Worm (Caenorhabditis elegans) whole organism, L2 larva: ENCODE results near the gene F18G5.6.

Experiments used
- R02D3.7 ChIP-seq: fragments of 150-350 bp; optimal IDR thresholded peaks from 2 replicates; lab custom pipeline; 2014; ENCODE audit warnings: missing biosample characterization, missing genetic modification characterization
- ceh-82 ChIP-seq: fragments of 150-350 bp; optimal IDR thresholded peaks from 2 replicates; lab custom pipeline; 2014; ENCODE audit warnings: missing biosample characterization, missing genetic modification characterization
- dmd-4 ChIP-seq: sonication (generic microtip); optimal IDR thresholded peaks from 2 replicates; lab custom pipeline; 2017; ENCODE audit warnings: missing biosample characterization, missing genetic modification characterization
- egl-27 ChIP-seq: sonication (generic microtip); optimal IDR thresholded peaks from 3 replicates; lab custom pipeline; 2017; ENCODE audit warnings: missing biosample characterization, missing genetic modification reagents, missing genetic modification characterization
- fos-1 ChIP-seq: fragments of 150-350 bp; optimal IDR thresholded peaks from 2 replicates; lab custom pipeline; 2014; ENCODE audit warnings: missing biosample characterization, missing genetic modification characterization
- lin-11 ChIP-seq: fragments of 150-350 bp; sonication (generic microtip); optimal IDR thresholded peaks from 2 replicates; lab custom pipeline; 2014; ENCODE audit warnings: missing biosample characterization, missing genetic modification characterization, inconsistent platforms, mixed read lengths
- lin-13 ChIP-seq: fragments of 150-350 bp; optimal IDR thresholded peaks from 2 replicates; lab custom pipeline; 2014; ENCODE audit warnings: missing biosample characterization, missing genetic modification reagents, missing genetic modification characterization
- lin-39 ChIP-seq: fragments of 150-350 bp; optimal IDR thresholded peaks from 2 replicates; lab custom pipeline; 2014; ENCODE audit warnings: missing biosample characterization, missing genetic modification reagents, missing genetic modification characterization
- lsy-2 ChIP-seq, 2 experiments: fragments of 150-350 bp in 1 of 2; sonication (generic microtip) in 1 of 2; optimal IDR thresholded peaks; 2 replicates each; lab custom pipeline; 2014 to 2017; ENCODE audit warnings: missing biosample characterization in 2 of 2, missing genetic modification characterization in 2 of 2
- nhr-11 ChIP-seq: fragments of 150-350 bp; optimal IDR thresholded peaks from 2 replicates; lab custom pipeline; 2014; ENCODE audit warnings: missing biosample characterization, missing genetic modification characterization
- nhr-25 ChIP-seq: fragments of 150-350 bp; sonication (generic microtip); optimal IDR thresholded peaks from 3 replicates; lab custom pipeline; 2014; ENCODE audit warnings: missing biosample characterization, missing genetic modification characterization
- unc-62 ChIP-seq: fragments of 150-350 bp; optimal IDR thresholded peaks from 2 replicates; lab custom pipeline; 2014; ENCODE audit warnings: missing biosample characterization, missing genetic modification reagents, missing genetic modification characterization
- zag-1 ChIP-seq: fragments of 150-350 bp; optimal IDR thresholded peaks from 2 replicates; lab custom pipeline; 2014; ENCODE audit warnings: missing biosample characterization, missing genetic modification characterization
- ztf-11 ChIP-seq: sonication (generic microtip); optimal IDR thresholded peaks from 2 replicates; lab custom pipeline; 2017; ENCODE audit warnings: missing biosample characterization, missing genetic modification characterization

DNA sequence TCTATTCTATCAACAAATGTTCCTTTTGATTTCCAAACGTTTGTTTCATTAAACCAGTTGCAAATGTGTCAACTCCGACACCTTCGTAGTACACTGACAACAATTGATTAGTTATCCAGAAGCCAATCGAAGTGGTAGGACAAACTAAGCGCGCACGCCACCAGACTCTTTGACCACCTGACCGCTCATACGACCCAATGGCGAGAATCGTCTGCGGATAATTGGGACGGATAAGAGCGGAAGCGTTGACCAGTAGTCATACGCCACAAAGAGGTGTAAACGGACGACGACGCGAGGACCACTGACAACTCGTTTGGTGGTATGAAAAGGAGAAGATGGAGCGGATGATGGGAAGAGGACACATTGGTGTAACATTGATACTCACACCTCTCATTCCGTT lies 36.2 kb upstream of the F18G5.6 start:
- no peak for TF ChIP-seq lin-39 (tag; lab: Kevin White, UChicago)
- TF ChIP-seq zag-1 (tag; lab: Kevin White, UChicago): no peak
- no peak for TF ChIP-seq nhr-11 (tag; lab: Kevin White, UChicago)
- no peak for TF ChIP-seq R02D3.7
- TF ChIP-seq lsy-2 (tag; optimal IDR thresholded peaks at IDR 0.05; lab: Kevin White, UChicago): no peak
- no peak for TF ChIP-seq lin-11
- no peak for TF ChIP-seq dmd-4
- TF ChIP-seq unc-62 (GFP tag; lab: Kevin White, UChicago): no peak
- no peak for TF ChIP-seq lin-13 (GFP tag; lab: Kevin White, UChicago)
- TF ChIP-seq ztf-11 (tag; lab: Kevin White, UChicago): no peak
- TF ChIP-seq ceh-82 (tag; lab: Kevin White, UChicago): no peak
- no peak for TF ChIP-seq fos-1 (tag; lab: Kevin White, UChicago)
- no peak for TF ChIP-seq nhr-25
- TF ChIP-seq egl-27: no peak
